Fruit fly (Drosophila melanogaster): ENCODE measurements around the gene gb.

dm6 chr3R:27094233-27094632 is 17.8 kb downstream of the gb start, which contains the start of gene CG14259:
- TF ChIP-seq CG8478 (optimal IDR thresholded peaks at IDR 0.05) (no peak), CTCF (optimal IDR thresholded peaks at IDR 0.05) (no peak)

Measured in S2 (cell line).